Worm (Caenorhabditis elegans) whole organism, L3 larva: ENCODE measurements around the gene idpc-1.

Experiments used
- ZK546.5 ChIP-seq: sonication (generic microtip); optimal IDR thresholded peaks from 2 replicates; lab custom pipeline; 2017; ENCODE audit warnings: missing biosample characterization, missing genetic modification characterization
- aly-2 ChIP-seq: fragments of 150-350 bp; optimal IDR thresholded peaks from 2 replicates; lab custom pipeline; 2014; ENCODE audit warnings: missing biosample characterization, missing genetic modification characterization
- ceh-82 ChIP-seq: fragments of 150-350 bp; optimal IDR thresholded peaks from 2 replicates; lab custom pipeline; 2014; ENCODE audit warnings: missing biosample characterization, missing genetic modification characterization
- fos-1 ChIP-seq: fragments of 150-350 bp; optimal IDR thresholded peaks from 2 replicates; lab custom pipeline; 2014; ENCODE audit warnings: missing biosample characterization, missing genetic modification characterization
- nhr-23 ChIP-seq: fragments of 150-350 bp; optimal IDR thresholded peaks from 2 replicates; lab custom pipeline; 2014; ENCODE audit warnings: missing biosample characterization, missing genetic modification reagents, missing genetic modification characterization
- nhr-28 ChIP-seq: fragments of 150-350 bp; optimal IDR thresholded peaks from 2 replicates; lab custom pipeline; 2014; ENCODE audit warnings: missing biosample characterization, missing genetic modification characterization
- sea-2 ChIP-seq: fragments of 150-350 bp; sonication (generic microtip); optimal IDR thresholded peaks from 4 replicates; lab custom pipeline; 2014; ENCODE audit warnings: missing biosample characterization, missing genetic modification reagents, missing genetic modification characterization
- snpc-4 ChIP-seq: fragments of 150-350 bp; optimal IDR thresholded peaks from 2 replicates; lab custom pipeline; 2014; ENCODE audit warnings: missing biosample characterization, missing genetic modification characterization
- unc-62 ChIP-seq: fragments of 150-350 bp; sonication (generic microtip); optimal IDR thresholded peaks from 4 replicates; lab custom pipeline; 2014; ENCODE audit warnings: missing biosample characterization, missing genetic modification reagents, missing genetic modification characterization
- zag-1 ChIP-seq: fragments of 150-350 bp; optimal IDR thresholded peaks from 2 replicates; lab custom pipeline; 2014; ENCODE audit warnings: missing biosample characterization, missing genetic modification characterization

ce11 chrIII:11443408-11443994 lies 16.5 kb downstream of the idpc-1 start:
- TF ChIP-seq ceh-82 (tag; lab: Kevin White, UChicago) (no peak), sea-2 (GFP tag; lab: Kevin White, UChicago) (no peak), zag-1 (tag; lab: Kevin White, UChicago) (no peak), nhr-23 (tag; lab: Kevin White, UChicago) (no peak), snpc-4 (no peak), fos-1 (tag; lab: Kevin White, UChicago) (no peak), ZK546.5 (tag; lab: Kevin White, UChicago) (no peak), unc-62 (GFP tag; lab: Kevin White, UChicago) (no peak), aly-2 (tag; lab: Kevin White, UChicago) (no peak), nhr-28 (tag; lab: Kevin White, UChicago) (no peak)
